Fruit fly (Drosophila melanogaster): ENCODE data around the gene Mtl.

The Mtl gene

DNA sequence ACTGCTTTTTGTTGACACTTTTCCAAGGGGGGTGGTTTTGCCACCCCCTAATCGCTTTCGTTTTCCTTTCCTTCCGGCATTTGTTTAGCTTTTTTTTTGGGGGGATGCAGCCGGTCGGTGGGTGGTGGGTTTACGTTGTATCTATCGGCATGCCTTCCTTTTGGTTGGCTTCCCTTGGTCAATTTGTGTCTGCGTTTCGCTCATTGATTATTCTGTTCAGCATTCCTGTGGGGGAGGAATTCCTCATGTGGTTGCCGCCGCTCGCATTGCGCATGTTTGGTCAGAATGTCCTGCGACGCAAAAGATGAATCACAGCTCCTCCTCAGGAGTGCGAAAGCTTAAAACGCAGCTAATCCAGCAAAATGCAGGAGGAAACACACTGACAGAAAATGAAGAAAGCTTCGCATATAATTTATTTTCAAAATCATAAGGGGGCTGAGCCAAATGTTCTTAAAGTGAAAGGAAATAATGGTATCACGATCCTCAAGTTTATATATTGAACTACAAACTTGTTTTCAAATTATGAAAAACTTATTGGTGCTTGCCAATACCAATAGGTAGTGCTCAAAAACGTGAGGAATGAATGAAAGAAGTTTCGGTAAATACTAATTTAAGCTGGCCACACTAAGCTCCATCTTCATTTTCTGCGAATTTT, 16.1 kb downstream of the Mtl start, which contains the start of gene RpS10a:
TSS of gene RpS10a (plus strand) at position 605 of the 655 bp plus-strand sequence.
- TF ChIP-seq tai (GFP tag; optimal IDR thresholded peaks at IDR 0.05) (no peak), Abd-B (GFP tag; optimal IDR thresholded peaks at IDR 0.05) (no peak), Rel (GFP tag; optimal IDR thresholded peaks at IDR 0.05) (no peak), Rel (tag; optimal IDR thresholded peaks at IDR 0.05) (no peak), HLH106 (tag; optimal IDR thresholded peaks at IDR 0.05) (no peak), CG9705 (GFP tag; optimal IDR thresholded peaks at IDR 0.05) (no peak), fru (GFP tag; optimal IDR thresholded peaks at IDR 0.05) (no peak), Myc (optimal IDR thresholded peaks at IDR 0.05) (no peak), h (GFP tag; optimal IDR thresholded peaks at IDR 0.05) (no peak), Vsx2 (GFP tag; optimal IDR thresholded peaks at IDR 0.05; ENCODE audit: partially characterized antibody) (no peak), psq (GFP tag; optimal IDR thresholded peaks at IDR 0.05) (no peak), pan (optimal IDR thresholded peaks at IDR 0.05) (no peak), br (GFP tag; optimal IDR thresholded peaks at IDR 0.05) (no peak), Hr78 (GFP tag; optimal IDR thresholded peaks at IDR 0.05) (no peak), N (GFP tag; optimal IDR thresholded peaks at IDR 0.05) (no peak), Jra (GFP tag; optimal IDR thresholded peaks at IDR 0.05) (no peak), Mio (GFP tag; optimal IDR thresholded peaks at IDR 0.05) (no peak), dsf (GFP tag; optimal IDR thresholded peaks at IDR 0.05; ENCODE audit: borderline replicate concordance) (no peak)

DNA sequence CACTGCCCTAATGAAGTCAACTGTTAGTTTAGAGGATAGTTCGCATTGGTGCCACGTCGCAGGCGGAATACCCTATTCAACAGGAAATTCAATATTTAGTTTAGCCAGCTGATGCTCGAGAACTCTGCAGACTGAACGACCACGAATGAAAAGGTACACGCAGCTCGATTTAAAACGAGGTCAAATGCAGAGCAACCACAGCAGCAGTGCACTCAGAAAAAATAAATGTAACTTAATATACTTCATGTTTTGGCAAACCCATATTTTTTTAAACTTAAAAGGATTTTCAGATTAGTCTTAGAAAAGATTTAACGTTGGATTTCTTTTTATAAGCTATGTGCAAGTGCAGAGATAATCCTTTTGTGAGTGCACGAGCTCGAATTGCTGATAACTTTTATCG, 18.9 kb downstream of the Mtl start:
- TF ChIP-seq OdsH (GFP tag; optimal IDR thresholded peaks at IDR 0.05) = no peak
- TF ChIP-seq Mio (GFP tag; optimal IDR thresholded peaks at IDR 0.05) = no peak
- no peak for TF ChIP-seq woc (GFP tag; optimal IDR thresholded peaks at IDR 0.05)
- no peak for TF ChIP-seq sv (GFP tag; optimal IDR thresholded peaks at IDR 0.05)
- TF ChIP-seq pan (optimal IDR thresholded peaks at IDR 0.05) = no peak
- no peak for TF ChIP-seq GATAd (GFP tag; optimal IDR thresholded peaks at IDR 0.05)
- no peak for TF ChIP-seq Hr78 (GFP tag; optimal IDR thresholded peaks at IDR 0.05)
- TF ChIP-seq Rel (GFP tag; optimal IDR thresholded peaks at IDR 0.05) = no peak
- TF ChIP-seq Rel (tag; optimal IDR thresholded peaks at IDR 0.05) = no peak

DNA sequence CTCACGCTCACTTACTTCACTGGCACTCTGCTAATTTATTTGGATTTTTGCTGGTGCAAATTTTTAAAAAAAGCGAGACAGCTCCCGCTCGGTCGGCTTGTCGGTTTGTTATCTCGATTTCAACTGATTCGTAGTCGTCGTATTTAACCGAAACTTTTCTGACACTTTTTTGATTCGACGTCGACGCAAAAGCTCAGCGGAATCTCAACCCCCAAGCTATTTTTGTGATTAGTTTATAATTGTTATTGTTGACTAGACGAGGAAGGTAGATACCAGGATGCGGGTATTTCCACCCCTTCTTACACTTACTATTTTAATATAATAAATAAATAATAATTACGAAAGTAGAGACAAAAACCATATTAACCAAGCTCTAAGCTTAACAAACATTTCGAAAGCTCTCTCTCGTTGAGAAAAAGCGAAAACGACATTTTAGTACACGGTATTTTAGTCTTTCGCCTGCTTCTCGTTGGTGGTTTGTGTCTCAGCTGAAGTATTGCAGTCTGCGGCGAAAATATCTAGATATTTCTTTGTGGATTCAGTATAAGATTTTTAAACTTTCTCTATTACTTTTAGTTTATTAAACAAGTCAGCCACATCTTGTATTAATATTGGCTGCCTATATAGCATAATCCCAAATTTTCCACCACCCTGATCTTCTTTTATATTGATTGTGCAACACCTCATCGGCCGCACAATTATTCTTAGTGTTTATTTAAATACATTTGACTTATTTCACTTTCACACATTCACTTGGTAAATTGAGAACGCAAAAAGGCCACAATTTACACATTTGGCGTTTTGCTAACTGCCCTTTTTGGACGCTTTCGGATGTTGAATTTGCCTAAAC, 20.7 kb downstream of the Mtl start, which contains the start of gene tau:
TSS of gene tau (minus strand) at position 311 of the 850 bp plus-strand sequence.
- peak; percentile 23 for TF ChIP-seq Myc (optimal IDR thresholded peaks at IDR 0.05)
- no peak for TF ChIP-seq usp (GFP tag; optimal IDR thresholded peaks at IDR 0.05)
- no peak for TF ChIP-seq Hnf4 (GFP tag; optimal IDR thresholded peaks at IDR 0.05)

DNA sequence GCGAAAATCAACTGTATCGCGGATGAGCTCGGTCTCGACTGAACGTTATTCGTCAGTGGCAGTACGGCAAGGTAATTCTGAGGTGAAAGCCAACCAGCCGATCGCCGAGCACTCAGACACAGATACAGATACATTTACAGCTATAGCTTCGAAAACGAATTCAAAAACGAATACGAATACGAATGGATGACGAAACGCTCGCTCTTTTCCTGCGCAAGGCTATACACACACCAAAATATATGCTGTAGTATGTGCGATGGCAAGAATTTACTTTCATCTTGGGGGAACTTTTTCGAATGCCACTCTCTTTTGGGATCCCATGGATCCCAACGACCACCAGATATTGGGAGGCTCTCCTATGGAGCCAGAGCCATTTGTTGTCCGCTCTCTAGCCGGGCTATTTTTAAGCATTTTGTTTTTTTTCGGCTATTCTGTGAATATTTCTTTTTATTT, 23.9 kb downstream of the Mtl start, which contains the start of gene Mlc1:
TSS of gene Mlc1 (minus strand) at position 51 of the 453 bp plus-strand sequence.
- TF ChIP-seq usp (GFP tag; optimal IDR thresholded peaks at IDR 0.05) (no peak), Myc (optimal IDR thresholded peaks at IDR 0.05) (no peak), Mio (GFP tag; optimal IDR thresholded peaks at IDR 0.05) (no peak), Rel (GFP tag; optimal IDR thresholded peaks at IDR 0.05) (no peak), Rel (tag; optimal IDR thresholded peaks at IDR 0.05) (no peak), Dfd (GFP tag; optimal IDR thresholded peaks at IDR 0.05) (no peak), N (GFP tag; optimal IDR thresholded peaks at IDR 0.05) (no peak), Hr83 (GFP tag; optimal IDR thresholded peaks at IDR 0.05; ENCODE audit: poor library complexity, severe bottlenecking) (no peak), GATAd (GFP tag; optimal IDR thresholded peaks at IDR 0.05) (no peak), Sp1 (GFP tag; optimal IDR thresholded peaks at IDR 0.05) (no peak), Hnf4 (GFP tag; optimal IDR thresholded peaks at IDR 0.05) (no peak), dmrt93B (GFP tag; optimal IDR thresholded peaks at IDR 0.05) (no peak), ey (GFP tag; optimal IDR thresholded peaks at IDR 0.05) (no peak), pan (optimal IDR thresholded peaks at IDR 0.05) (no peak), Dif (GFP tag; optimal IDR thresholded peaks at IDR 0.05; ENCODE audit: partially characterized antibody) (no peak), rgr (GFP tag; optimal IDR thresholded peaks at IDR 0.05) (no peak), dsf (GFP tag; optimal IDR thresholded peaks at IDR 0.05; ENCODE audit: borderline replicate concordance) (no peak)
